Worm (Caenorhabditis elegans) whole organism, L4 larva: ENCODE measurements around the gene atg-2.
A peak's percentile ranks its signal among the peaks of the same experiment; 100 is the strongest.

ENCODE experiments used
- F37D6.2 ChIP-seq: sonication (generic microtip); optimal IDR thresholded peaks from 2 replicates; lab custom pipeline; 2016; ENCODE audit warnings: mild to moderate bottlenecking, missing genetic modification characterization, missing compliant biosample characterization
- F44E2.7 ChIP-seq: fragments of 200-800 bp; sonication (Bioruptor generic); IDR thresholded peaks from 2 replicates; pipeline ENCODE4 v2.1.2; 2022; ENCODE audit warnings: missing genetic modification characterization, missing compliant biosample characterization
- R02D3.7 ChIP-seq: fragments of 150-350 bp; sonication (generic microtip); optimal IDR thresholded peaks from 3 replicates; lab custom pipeline; 2014; ENCODE audit warnings: missing biosample characterization, missing genetic modification characterization
- T26A8.4 ChIP-seq: fragments of 200-800 bp; sonication (Bioruptor generic); IDR thresholded peaks from 2 replicates; pipeline ENCODE4 v1.3.6; 2022; ENCODE audit warnings: missing genetic modification characterization, missing compliant biosample characterization
- Y48G9A.11 ChIP-seq: fragments of 200-800 bp; sonication (Bioruptor generic); IDR thresholded peaks from 2 replicates; pipeline ENCODE4 v1.3.6; 2022; ENCODE audit warnings: missing genetic modification reagents, missing genetic modification characterization, missing compliant biosample characterization
- Y5F2A.4 ChIP-seq: fragments of 200-800 bp; sonication (Bioruptor generic); optimal IDR thresholded peaks from 2 replicates; lab custom pipeline; 2018; ENCODE audit warnings: mild to moderate bottlenecking, missing genetic modification characterization, missing compliant biosample characterization
- Y75B8A.6 ChIP-seq: fragments of 200-800 bp; sonication (Bioruptor generic); IDR thresholded peaks from 2 replicates; pipeline ENCODE4 v1.3.6; 2022; ENCODE audit warnings: missing genetic modification reagents, missing genetic modification characterization, missing compliant biosample characterization
- aha-1 ChIP-seq: fragments of 150-350 bp; peaks from one replicate; lab custom pipeline; 2014; ENCODE audit warnings: missing biosample characterization, missing genetic modification characterization
- aly-2 ChIP-seq: sonication (generic microtip); optimal IDR thresholded peaks from 2 replicates; lab custom pipeline; 2018; ENCODE audit warnings: missing biosample characterization, missing genetic modification characterization
- arid-1 ChIP-seq: fragments of 200-800 bp; sonication (Bioruptor generic); conservative IDR thresholded peaks from 2 replicates; pipeline ENCODE4 v1.3.6; 2022; ENCODE audit warnings: missing genetic modification reagents, missing genetic modification characterization, missing compliant biosample characterization
- attf-4 ChIP-seq: sonication (generic microtip); optimal IDR thresholded peaks from 3 replicates; lab custom pipeline; 2017; ENCODE audit warnings: missing biosample characterization, missing genetic modification characterization
- ceh-20 ChIP-seq: fragments of 200-800 bp; sonication (Bioruptor generic); IDR thresholded peaks from 2 replicates; pipeline ENCODE4 v1.3.6; 2022; ENCODE audit warnings: missing genetic modification reagents, missing genetic modification characterization, missing compliant biosample characterization
- ceh-28 ChIP-seq: fragments of 150-350 bp; optimal IDR thresholded peaks from 2 replicates; lab custom pipeline; 2014; ENCODE audit warnings: missing biosample characterization, missing genetic modification reagents, missing genetic modification characterization
- cey-2 ChIP-seq: sonication (generic microtip); optimal IDR thresholded peaks from 3 replicates; lab custom pipeline; 2017; ENCODE audit warnings: missing genetic modification characterization, mild to moderate bottlenecking, missing compliant biosample characterization, antibody characterized with exemption, borderline replicate concordance; ENCODE audit not compliant: insufficient read depth
- daf-12 ChIP-seq: fragments of 150-350 bp; optimal IDR thresholded peaks from 2 replicates; lab custom pipeline; 2014; ENCODE audit warnings: missing biosample characterization, missing genetic modification reagents, missing genetic modification characterization
- dpl-1 ChIP-seq: fragments of 150-350 bp; optimal IDR thresholded peaks from 2 replicates; lab custom pipeline; 2014; ENCODE audit warnings: missing biosample characterization, missing genetic modification reagents, missing genetic modification characterization
- egl-27 ChIP-seq: sonication (generic microtip); optimal IDR thresholded peaks from 3 replicates; lab custom pipeline; 2017; ENCODE audit warnings: missing biosample characterization, missing genetic modification reagents, missing genetic modification characterization
- egl-43 ChIP-seq: fragments of 200-800 bp; sonication (Bioruptor generic); IDR thresholded peaks from 2 replicates; pipeline ENCODE4 v1.3.6; 2022; ENCODE audit warnings: missing genetic modification reagents, missing genetic modification characterization, missing compliant biosample characterization
- fkh-10 ChIP-seq: fragments of 150-350 bp; optimal IDR thresholded peaks from 2 replicates; lab custom pipeline; 2014; ENCODE audit warnings: missing biosample characterization, missing genetic modification reagents, missing genetic modification characterization
- hlh-30 ChIP-seq: sonication (generic microtip); optimal IDR thresholded peaks from 2 replicates; lab custom pipeline; 2017; ENCODE audit warnings: antibody characterized with exemption, mild to moderate bottlenecking, missing genetic modification characterization, missing compliant biosample characterization; ENCODE audit not compliant: insufficient read depth
- hmg-1.1 ChIP-seq: fragments of 200-800 bp; sonication (Bioruptor generic); IDR thresholded peaks from 2 replicates; pipeline ENCODE4 v1.3.6; 2022; ENCODE audit warnings: missing genetic modification reagents, missing genetic modification characterization, missing compliant biosample characterization
- lin-13 ChIP-seq: fragments of 150-350 bp; optimal IDR thresholded peaks from 2 replicates; lab custom pipeline; 2014; ENCODE audit warnings: missing biosample characterization, missing genetic modification reagents, missing genetic modification characterization
- lin-29 ChIP-seq: fragments of 200-800 bp; sonication (Bioruptor generic); IDR thresholded peaks from 2 replicates; pipeline ENCODE4 v1.3.6; 2022; ENCODE audit warnings: missing genetic modification reagents, missing genetic modification characterization, missing compliant biosample characterization
- lsy-2 ChIP-seq, 2 experiments: fragments of 150-350 bp in 1 of 2; sonication (generic microtip) in 1 of 2; optimal IDR thresholded peaks; 2 replicates each; lab custom pipeline; 2014 to 2017; ENCODE audit warnings: missing biosample characterization in 2 of 2, missing genetic modification characterization in 2 of 2
- madf-9 ChIP-seq: fragments of 200-800 bp; sonication (Bioruptor generic); conservative IDR thresholded peaks from 2 replicates; pipeline ENCODE4 v1.3.6; 2022; ENCODE audit warnings: missing genetic modification reagents, missing genetic modification characterization, missing compliant biosample characterization
- mdl-1 ChIP-seq, 2 experiments: fragments of 150-350 bp in 1 of 2; sonication (generic microtip) in 1 of 2; optimal IDR thresholded peaks; 2 replicates each; lab custom pipeline; 2014 to 2017; ENCODE audit warnings: missing biosample characterization in 2 of 2, missing genetic modification characterization in 2 of 2
- mdt-29 ChIP-seq: fragments of 200-800 bp; sonication (Bioruptor generic); IDR thresholded peaks from 2 replicates; pipeline ENCODE4 v1.3.6; 2022; ENCODE audit warnings: missing genetic modification reagents, missing genetic modification characterization, missing compliant biosample characterization
- mxl-2 ChIP-seq: fragments of 200-800 bp; sonication (Bioruptor generic); conservative IDR thresholded peaks from 2 replicates; pipeline ENCODE4 v1.3.6; 2022; ENCODE audit warnings: missing genetic modification reagents, missing genetic modification characterization, missing compliant biosample characterization
- mxl-3 ChIP-seq: fragments of 200-800 bp; sonication (Bioruptor generic); optimal IDR thresholded peaks from 2 replicates; lab custom pipeline; 2018; ENCODE audit warnings: mild to moderate bottlenecking, missing genetic modification characterization, missing compliant biosample characterization
- nhr-10 ChIP-seq: fragments of 150-350 bp; optimal IDR thresholded peaks from 2 replicates; lab custom pipeline; 2014; ENCODE audit warnings: missing biosample characterization, missing genetic modification characterization
- nhr-237 ChIP-seq: sonication (generic microtip); optimal IDR thresholded peaks from 2 replicates; lab custom pipeline; 2017; ENCODE audit warnings: missing biosample characterization, missing genetic modification characterization
- nhr-28 ChIP-seq: fragments of 150-350 bp; optimal IDR thresholded peaks from 2 replicates; lab custom pipeline; 2014; ENCODE audit warnings: missing biosample characterization, missing genetic modification characterization
- nhr-41 ChIP-seq: fragments of 200-800 bp; sonication (Bioruptor generic); IDR thresholded peaks from 2 replicates; pipeline ENCODE4 v1.3.6; 2022; ENCODE audit warnings: missing genetic modification reagents, missing genetic modification characterization, missing compliant biosample characterization
- nhr-42 ChIP-seq: fragments of 200-800 bp; sonication (Bioruptor generic); IDR thresholded peaks from 2 replicates; pipeline ENCODE4 v1.3.6; 2022; ENCODE audit warnings: missing genetic modification characterization, missing compliant biosample characterization
- pha-4 ChIP-seq, 2 experiments: fragments of 150-350 bp in 1 of 2; fragments of 200-800 bp in 1 of 2; sonication (Bioruptor generic) in 1 of 2; IDR thresholded peaks in 1 of 2; optimal IDR thresholded peaks in 1 of 2; 2 replicates each; pipeline versions ENCODE4 v1.3.6 to Lab custom; 2014 to 2022; ENCODE audit warnings: missing genetic modification characterization in 2 of 2, missing genetic modification reagents in 2 of 2, missing biosample characterization in 1 of 2, missing compliant biosample characterization in 1 of 2
- php-3 ChIP-seq: fragments of 200-800 bp; sonication (Bioruptor generic); IDR thresholded peaks from 2 replicates; pipeline ENCODE4 v1.3.6; 2022; ENCODE audit warnings: missing genetic modification reagents, missing genetic modification characterization, missing compliant biosample characterization
- pqm-1 ChIP-seq: sonication (generic microtip); optimal IDR thresholded peaks from 2 replicates; lab custom pipeline; 2017; ENCODE audit warnings: missing biosample characterization, missing genetic modification characterization
- snpc-1.2 ChIP-seq: fragments of 200-800 bp; sonication (Bioruptor generic); IDR thresholded peaks from 2 replicates; pipeline ENCODE4 v1.3.6; 2022; ENCODE audit warnings: missing genetic modification reagents, missing genetic modification characterization, missing compliant biosample characterization
- snpc-4 ChIP-seq: fragments of 150-350 bp; optimal IDR thresholded peaks from 2 replicates; lab custom pipeline; 2014; ENCODE audit warnings: missing biosample characterization, missing genetic modification characterization
- spr-1 ChIP-seq: sonication (generic microtip); optimal IDR thresholded peaks from 2 replicates; lab custom pipeline; 2016; ENCODE audit warnings: mild to moderate bottlenecking, missing genetic modification characterization, missing compliant biosample characterization
- spr-3 ChIP-seq: fragments of 200-800 bp; sonication (Bioruptor generic); optimal IDR thresholded peaks from 2 replicates; lab custom pipeline; 2018; ENCODE audit warnings: mild to moderate bottlenecking, missing genetic modification characterization, missing compliant biosample characterization
- unc-130 ChIP-seq: sonication (generic microtip); optimal IDR thresholded peaks from 2 replicates; lab custom pipeline; 2016; ENCODE audit warnings: missing genetic modification reagents, missing genetic modification characterization, missing compliant biosample characterization
- unc-62 ChIP-seq, 3 experiments: fragments of 150-350 bp in 1 of 3; sonication (generic microtip); optimal IDR thresholded peaks in 2 of 3; peaks in 1 of 3; 1 replicate in 1 of 3; 2 replicates in 2 of 3; lab custom pipeline; 2014 to 2017; ENCODE audit warnings: missing biosample characterization in 3 of 3, missing genetic modification characterization in 3 of 3, missing genetic modification reagents in 3 of 3, missing genotype in 1 of 3
- vab-7 ChIP-seq: fragments of 200-800 bp; sonication (Bioruptor generic); IDR thresholded peaks from 2 replicates; pipeline ENCODE4 v1.3.6; 2022; ENCODE audit warnings: missing genetic modification reagents, missing genetic modification characterization, missing compliant biosample characterization
- zag-1 ChIP-seq: fragments of 150-350 bp; optimal IDR thresholded peaks from 2 replicates; lab custom pipeline; 2014; ENCODE audit warnings: missing biosample characterization, missing genetic modification characterization
- zfp-3 ChIP-seq: fragments of 200-800 bp; sonication (Bioruptor generic); conservative IDR thresholded peaks from 2 replicates; pipeline ENCODE4 v1.3.6; 2022; ENCODE audit warnings: missing genetic modification reagents, missing genetic modification characterization, missing compliant biosample characterization
- zip-11 ChIP-seq: fragments of 200-800 bp; sonication (Bioruptor generic); IDR thresholded peaks from 2 replicates; pipeline ENCODE4 v1.3.6; 2022; ENCODE audit warnings: missing genetic modification characterization, missing compliant biosample characterization
- zip-2 ChIP-seq: fragments of 150-350 bp; optimal IDR thresholded peaks from 2 replicates; lab custom pipeline; 2014; ENCODE audit warnings: missing biosample characterization, missing genetic modification characterization
- ztf-7 ChIP-seq: fragments of 150-350 bp; optimal IDR thresholded peaks from 2 replicates; lab custom pipeline; 2014; ENCODE audit warnings: missing biosample characterization, missing genetic modification characterization

atg-2 gene

ce11 chrX:6784181-6784580, 22.4 kb upstream of the atg-2 start, which contains the start of gene bgal-2 (continued):
- no peak for TF ChIP-seq lin-13
- TF ChIP-seq snpc-4 (tag; lab: Kevin White, UChicago): no peak
- no peak for TF ChIP-seq hlh-30 (tag; lab: Kevin White, UChicago)
- TF ChIP-seq egl-27: no peak
- TF ChIP-seq unc-130 (GFP tag; lab: Kevin White, UChicago): no peak
- no peak for TF ChIP-seq vab-7
- TF ChIP-seq mxl-2 (GFP tag; lab: Robert Waterston, UW): no peak
- no peak for TF ChIP-seq fkh-10 (GFP tag; lab: Kevin White, UChicago)
- TF ChIP-seq F44E2.7 (GFP tag; lab: Robert Waterston, UW): no peak
- TF ChIP-seq lsy-2 (tag; optimal IDR thresholded peaks at IDR 0.05; lab: Kevin White, UChicago): no peak
- no peak for TF ChIP-seq php-3
- TF ChIP-seq snpc-1.2 (GFP tag; lab: Robert Waterston, UW): no peak
- no peak for TF ChIP-seq ceh-28 (tag; lab: Kevin White, UChicago)
- no peak for TF ChIP-seq attf-4
- TF ChIP-seq nhr-28 (tag; lab: Kevin White, UChicago): peak; percentile 57
- no peak for TF ChIP-seq T26A8.4 (GFP tag; lab: Robert Waterston, UW)
- TF ChIP-seq nhr-42 (GFP tag; lab: Robert Waterston, UW): no peak

ce11 chrX:6788965-6789573, 17.5 kb upstream of the atg-2 start, which contains the start of gene sgca-1:
TSS of gene sgca-1 (minus strand) at chrX:6789548.
- 0 out of 2 replicates have a peak, but pooled peaks have one; percentile 21 for TF ChIP-seq mdt-29 (GFP tag; lab: Robert Waterston, UW)
- TF ChIP-seq cey-2: no peak
- TF ChIP-seq aha-1 (tag; lab: Kevin White, UChicago): peak; percentile 53
- TF ChIP-seq egl-43: no peak
- no peak for TF ChIP-seq nhr-237 (tag; lab: Kevin White, UChicago)
- no peak for TF ChIP-seq zag-1
- no peak for TF ChIP-seq spr-3
- peak; percentile 1 for TF ChIP-seq mxl-3 (GFP tag; lab: Kevin White, UChicago)
- no peak for TF ChIP-seq Y75B8A.6 (GFP tag; lab: Robert Waterston, UW)
- no peak for TF ChIP-seq snpc-1.2 (GFP tag; lab: Robert Waterston, UW)
- no peak for TF ChIP-seq egl-27
- TF ChIP-seq Y48G9A.11 (GFP tag; lab: Robert Waterston, UW): no peak
- TF ChIP-seq zip-2: no peak
- no peak for TF ChIP-seq nhr-10 (tag; lab: Kevin White, UChicago)
- no peak for TF ChIP-seq madf-9 (GFP tag; lab: Robert Waterston, UW)
- no peak for TF ChIP-seq nhr-41 (GFP tag; lab: Robert Waterston, UW)
- TF ChIP-seq arid-1 (GFP tag; lab: Robert Waterston, UW): no peak
- no peak for TF ChIP-seq zip-11 (GFP tag; lab: Robert Waterston, UW)
- TF ChIP-seq hmg-1.1: no peak
- TF ChIP-seq R02D3.7 (tag; lab: Kevin White, UChicago): no peak
- TF ChIP-seq dpl-1 (GFP tag; lab: Kevin White, UChicago): no peak
- no peak for TF ChIP-seq lin-29 (GFP tag; lab: Robert Waterston, UW)
- TF ChIP-seq unc-62 (GFP tag; optimal IDR thresholded peaks at IDR 0.05 in 1 of 2; lab: Kevin White, UChicago): no peak
- TF ChIP-seq unc-62 (tag; optimal IDR thresholded peaks at IDR 0.05; lab: Kevin White, UChicago): no peak
- TF ChIP-seq pqm-1 (tag; lab: Kevin White, UChicago): peak; percentile 35
- TF ChIP-seq mdl-1 (tag; optimal IDR thresholded peaks at IDR 0.05; lab: Kevin White, UChicago): peak in 1 of 2 experiments; percentile 17
- no peak for TF ChIP-seq pha-4 (GFP tag; IDR thresholded peaks at IDR 0.05; lab: Robert Waterston, UW)
- TF ChIP-seq pha-4 (tag; optimal IDR thresholded peaks at IDR 0.05; lab: Kevin White, UChicago): no peak
- peak; percentile 92 for TF ChIP-seq php-3
- no peak for TF ChIP-seq spr-1 (tag; lab: Kevin White, UChicago)
- no peak for TF ChIP-seq Y5F2A.4 (GFP tag; lab: Kevin White, UChicago)
- no peak for TF ChIP-seq daf-12 (tag; lab: Kevin White, UChicago)
- TF ChIP-seq zfp-3 (GFP tag; lab: Robert Waterston, UW): no peak
- no peak for TF ChIP-seq aly-2
- no peak for TF ChIP-seq F37D6.2 (tag; lab: Kevin White, UChicago)
- TF ChIP-seq ceh-20 (GFP tag; lab: Robert Waterston, UW): no peak
- TF ChIP-seq ztf-7: peak; percentile 6
